Worm (Caenorhabditis elegans) whole organism, L3 larva: ENCODE results near the gene str-231.

Experiments used
- R02D3.7 ChIP-seq: fragments of 150-350 bp; optimal IDR thresholded peaks from 2 replicates; lab custom pipeline; 2014; ENCODE audit warnings: missing biosample characterization, missing genetic modification characterization
- aly-2 ChIP-seq: fragments of 150-350 bp; optimal IDR thresholded peaks from 2 replicates; lab custom pipeline; 2014; ENCODE audit warnings: missing biosample characterization, missing genetic modification characterization
- ama-1 ChIP-seq: fragments of 150-350 bp; optimal IDR thresholded peaks from 2 replicates; lab custom pipeline; 2018
- ceh-16 ChIP-seq: sonication (generic microtip); optimal IDR thresholded peaks from 2 replicates; lab custom pipeline; 2017; ENCODE audit warnings: missing biosample characterization, missing genetic modification characterization
- ceh-28 ChIP-seq: fragments of 150-350 bp; optimal IDR thresholded peaks from 2 replicates; lab custom pipeline; 2014; ENCODE audit warnings: missing biosample characterization, missing genetic modification reagents, missing genetic modification characterization
- ceh-9 ChIP-seq: sonication (generic microtip); optimal IDR thresholded peaks from 2 replicates; lab custom pipeline; 2018; ENCODE audit warnings: missing biosample characterization, missing genetic modification characterization
- daf-12 ChIP-seq: fragments of 150-350 bp; optimal IDR thresholded peaks from 2 replicates; lab custom pipeline; 2014; ENCODE audit warnings: missing biosample characterization, missing genetic modification reagents, missing genetic modification characterization
- egl-27 ChIP-seq: sonication (generic microtip); optimal IDR thresholded peaks from 4 replicates; lab custom pipeline; 2017; ENCODE audit warnings: missing biosample characterization, missing genetic modification reagents, missing genetic modification characterization
- egl-5 ChIP-seq: fragments of 150-350 bp; optimal IDR thresholded peaks from 2 replicates; lab custom pipeline; 2017; ENCODE audit warnings: missing biosample characterization, missing genetic modification reagents, missing genetic modification characterization, inconsistent platforms
- elt-1 ChIP-seq: fragments of 150-350 bp; optimal IDR thresholded peaks from 2 replicates; lab custom pipeline; 2014; ENCODE audit warnings: missing biosample characterization, missing genetic modification characterization
- elt-2 ChIP-seq: sonication (generic microtip); optimal IDR thresholded peaks from 2 replicates; lab custom pipeline; 2016; ENCODE audit warnings: missing genetic modification reagents, mild to moderate bottlenecking, missing genetic modification characterization, missing compliant biosample characterization
- elt-3 ChIP-seq, 3 experiments: fragments of 150-350 bp in 1 of 3; sonication (generic microtip) in 2 of 3; optimal IDR thresholded peaks; 2 replicates in 2 of 3; 4 replicates in 1 of 3; lab custom pipeline; 2014 to 2017; ENCODE audit warnings: missing biosample characterization in 3 of 3, missing genetic modification characterization in 3 of 3
- eor-1 ChIP-seq, 2 experiments: fragments of 150-350 bp; optimal IDR thresholded peaks; 2 replicates each; lab custom pipeline; 2014 to 2018; ENCODE audit warnings: missing biosample characterization in 2 of 2, missing genetic modification characterization in 2 of 2
- fkh-2 ChIP-seq: fragments of 150-350 bp; optimal IDR thresholded peaks from 2 replicates; lab custom pipeline; 2014; ENCODE audit warnings: missing biosample characterization, missing genetic modification reagents, missing genetic modification characterization
- fos-1 ChIP-seq: fragments of 150-350 bp; optimal IDR thresholded peaks from 2 replicates; lab custom pipeline; 2014; ENCODE audit warnings: missing biosample characterization, missing genetic modification characterization
- hmg-11 ChIP-seq: sonication (generic microtip); optimal IDR thresholded peaks from 2 replicates; lab custom pipeline; 2016; ENCODE audit warnings: missing genetic modification characterization, missing compliant biosample characterization
- jun-1 ChIP-seq: fragments of 150-350 bp; optimal IDR thresholded peaks from 2 replicates; lab custom pipeline; 2014; ENCODE audit warnings: missing biosample characterization, missing genetic modification reagents, missing genetic modification characterization
- lin-15B ChIP-seq: fragments of 150-350 bp; optimal IDR thresholded peaks from 2 replicates; lab custom pipeline; 2014; ENCODE audit warnings: missing biosample characterization, missing genetic modification characterization
- lin-39 ChIP-seq: fragments of 150-350 bp; optimal IDR thresholded peaks from 2 replicates; lab custom pipeline; 2018; ENCODE audit warnings: missing biosample characterization, missing genetic modification reagents, missing genetic modification characterization
- mdl-1 ChIP-seq: fragments of 150-350 bp; optimal IDR thresholded peaks from 2 replicates; lab custom pipeline; 2014; ENCODE audit warnings: missing biosample characterization, missing genetic modification characterization
- nfya-1 ChIP-seq: sonication (generic microtip); optimal IDR thresholded peaks from 2 replicates; lab custom pipeline; 2017; ENCODE audit warnings: missing genetic modification characterization, mild to moderate bottlenecking, missing compliant biosample characterization, antibody characterized with exemption, moderate library complexity; ENCODE audit not compliant: insufficient read depth
- nhr-11 ChIP-seq: fragments of 150-350 bp; optimal IDR thresholded peaks from 2 replicates; lab custom pipeline; 2014; ENCODE audit warnings: missing biosample characterization, missing genetic modification characterization
- nhr-12 ChIP-seq: fragments of 150-350 bp; optimal IDR thresholded peaks from 2 replicates; lab custom pipeline; 2014; ENCODE audit warnings: missing biosample characterization, missing genetic modification characterization
- nhr-23 ChIP-seq: fragments of 150-350 bp; optimal IDR thresholded peaks from 2 replicates; lab custom pipeline; 2014; ENCODE audit warnings: missing biosample characterization, missing genetic modification reagents, missing genetic modification characterization
- nhr-237 ChIP-seq: fragments of 150-350 bp; optimal IDR thresholded peaks from 2 replicates; lab custom pipeline; 2014; ENCODE audit warnings: missing biosample characterization, missing genetic modification characterization
- nhr-25 ChIP-seq: sonication (generic microtip); optimal IDR thresholded peaks from 2 replicates; lab custom pipeline; 2017; ENCODE audit warnings: missing biosample characterization, missing genetic modification characterization
- nhr-28 ChIP-seq: fragments of 150-350 bp; optimal IDR thresholded peaks from 2 replicates; lab custom pipeline; 2014; ENCODE audit warnings: missing biosample characterization, missing genetic modification characterization
- nhr-43 ChIP-seq: sonication (generic microtip); optimal IDR thresholded peaks from 2 replicates; lab custom pipeline; 2016; ENCODE audit warnings: mild to moderate bottlenecking, missing genetic modification characterization, missing compliant biosample characterization; ENCODE audit not compliant: poor library complexity, severe bottlenecking
- nhr-67 ChIP-seq: fragments of 150-350 bp; optimal IDR thresholded peaks from 2 replicates; lab custom pipeline; 2014; ENCODE audit warnings: missing biosample characterization, missing genetic modification characterization
- nhr-76 ChIP-seq: fragments of 150-350 bp; sonication (generic microtip); optimal IDR thresholded peaks from 5 replicates; lab custom pipeline; 2014; ENCODE audit warnings: missing biosample characterization, missing genetic modification characterization
- nhr-77 ChIP-seq: fragments of 150-350 bp; optimal IDR thresholded peaks from 2 replicates; lab custom pipeline; 2014; ENCODE audit warnings: missing biosample characterization, missing genetic modification characterization
- sea-2 ChIP-seq: fragments of 150-350 bp; sonication (generic microtip); optimal IDR thresholded peaks from 4 replicates; lab custom pipeline; 2014; ENCODE audit warnings: missing biosample characterization, missing genetic modification reagents, missing genetic modification characterization
- snpc-4 ChIP-seq: fragments of 150-350 bp; optimal IDR thresholded peaks from 2 replicates; lab custom pipeline; 2014; ENCODE audit warnings: missing biosample characterization, missing genetic modification characterization
- tbx-2 ChIP-seq: sonication (generic microtip); optimal IDR thresholded peaks from 2 replicates; lab custom pipeline; 2016; ENCODE audit warnings: mild to moderate bottlenecking, missing genetic modification characterization, missing compliant biosample characterization
- unc-39 ChIP-seq: sonication (generic microtip); optimal IDR thresholded peaks from 4 replicates; lab custom pipeline; 2017; ENCODE audit warnings: missing biosample characterization, missing genetic modification characterization
- unc-62 ChIP-seq: fragments of 150-350 bp; sonication (generic microtip); optimal IDR thresholded peaks from 4 replicates; lab custom pipeline; 2014; ENCODE audit warnings: missing biosample characterization, missing genetic modification reagents, missing genetic modification characterization
- zag-1 ChIP-seq: fragments of 150-350 bp; optimal IDR thresholded peaks from 2 replicates; lab custom pipeline; 2014; ENCODE audit warnings: missing biosample characterization, missing genetic modification characterization
- ztf-11 ChIP-seq: fragments of 150-350 bp; optimal IDR thresholded peaks from 2 replicates; lab custom pipeline; 2014; ENCODE audit warnings: missing biosample characterization, missing genetic modification characterization
- ztf-4 ChIP-seq: fragments of 150-350 bp; optimal IDR thresholded peaks from 2 replicates; lab custom pipeline; 2014; ENCODE audit warnings: missing biosample characterization, missing genetic modification characterization

Gene str-231

ce11 chrV:15974836-15975235 lies 32.6 kb downstream of the str-231 start, which contains the start of gene sru-22:
sru-22 (minus strand) TSS chrV:15974936.
- no peak for TF ChIP-seq nhr-25 (tag; lab: Kevin White, UChicago)
- no peak for TF ChIP-seq lin-39 (tag; lab: Kevin White, UChicago)
- no peak for TF ChIP-seq hmg-11 (tag; lab: Kevin White, UChicago)
- no peak for TF ChIP-seq lin-15B (tag; lab: Kevin White, UChicago)
- no peak for TF ChIP-seq ama-1 (lab: Kevin White, UChicago)
- no peak for TF ChIP-seq elt-2 (tag; lab: Kevin White, UChicago)
- TF ChIP-seq nhr-12 (tag; lab: Kevin White, UChicago) = no peak
- TF ChIP-seq snpc-4 (tag; lab: Kevin White, UChicago) = no peak
- no peak for TF ChIP-seq daf-12 (tag; lab: Kevin White, UChicago)
- no peak for TF ChIP-seq fos-1 (tag; lab: Kevin White, UChicago)
- no peak for TF ChIP-seq tbx-2 (tag; lab: Kevin White, UChicago)
- no peak for TF ChIP-seq jun-1 (tag; lab: Kevin White, UChicago)
- no peak for TF ChIP-seq egl-5 (tag; lab: Kevin White, UChicago)
- TF ChIP-seq nhr-77 (tag; lab: Kevin White, UChicago) = no peak
- TF ChIP-seq ceh-28 (tag; lab: Kevin White, UChicago) = no peak
- no peak for TF ChIP-seq fkh-2
- no peak for TF ChIP-seq nhr-28 (tag; lab: Kevin White, UChicago)
- TF ChIP-seq nhr-67 (tag; lab: Kevin White, UChicago) = no peak
- TF ChIP-seq, all 47 proteins: peak for 0

ce11 chrV:15972484-15972883 lies 34.9 kb downstream of the str-231 start, which contains the start of gene sru-23:
sru-23 (minus strand) TSS chrV:15972584.
- TF ChIP-seq unc-39 (tag; lab: Kevin White, UChicago) (no peak), daf-12 (tag; lab: Kevin White, UChicago) (no peak), mdl-1 (no peak), nhr-77 (tag; lab: Kevin White, UChicago) (no peak), nhr-11 (tag; lab: Kevin White, UChicago) (no peak), nfya-1 (tag; lab: Kevin White, UChicago) (no peak)
- TF ChIP-seq, all 47 proteins: peak for 0

ce11 chrV:15970820-15971219 lies 36.6 kb downstream of the str-231 start:
- TF ChIP-seq hmg-11 (tag; lab: Kevin White, UChicago) (no peak), zag-1 (tag; lab: Kevin White, UChicago) (no peak), lin-15B (tag; lab: Kevin White, UChicago) (no peak), egl-27 (no peak), snpc-4 (tag; lab: Kevin White, UChicago) (no peak), eor-1 (tag; optimal IDR thresholded peaks at IDR 0.05; lab: Kevin White, UChicago) (no peak), unc-62 (GFP tag; lab: Kevin White, UChicago) (no peak), R02D3.7 (tag; lab: Kevin White, UChicago) (no peak), lin-39 (tag; lab: Kevin White, UChicago) (no peak), nhr-43 (tag; lab: Kevin White, UChicago) (no peak), ceh-9 (tag; lab: Kevin White, UChicago) (no peak), nhr-28 (tag; lab: Kevin White, UChicago) (no peak), sea-2 (GFP tag; lab: Kevin White, UChicago) (no peak), ztf-4 (tag; lab: Kevin White, UChicago) (no peak), nhr-67 (tag; lab: Kevin White, UChicago) (no peak), fos-1 (tag; lab: Kevin White, UChicago) (no peak), elt-3 (tag; optimal IDR thresholded peaks at IDR 0.05; lab: Kevin White, UChicago) (no peak), nhr-76 (tag; lab: Kevin White, UChicago) (no peak), aly-2 (tag; lab: Kevin White, UChicago) (no peak), nhr-237 (tag; lab: Kevin White, UChicago) (no peak)
- TF ChIP-seq, all 47 proteins: peak for 0

ce11 chrV:15969653-15970052 lies 37.8 kb downstream of the str-231 start, which contains the start of gene F36G9.7:
F36G9.7 (minus strand) TSS chrV:15969753.
- TF ChIP-seq nhr-23 (tag; lab: Kevin White, UChicago) (no peak), elt-1 (tag; lab: Kevin White, UChicago) (no peak), tbx-2 (tag; lab: Kevin White, UChicago) (no peak), nhr-25 (tag; lab: Kevin White, UChicago) (no peak), ztf-11 (tag; lab: Kevin White, UChicago) (no peak), sea-2 (GFP tag; lab: Kevin White, UChicago) (no peak), elt-2 (tag; lab: Kevin White, UChicago) (no peak), fkh-2 (no peak), ceh-16 (tag; lab: Kevin White, UChicago) (no peak), lin-15B (tag; lab: Kevin White, UChicago) (no peak), hmg-11 (tag; lab: Kevin White, UChicago) (no peak), aly-2 (tag; lab: Kevin White, UChicago) (no peak), ceh-28 (tag; lab: Kevin White, UChicago) (no peak)
